Worm (Caenorhabditis elegans) whole organism, midembryonic: Measurements from ENCODE around the gene Y38H6C.8.

Experiments
- tab-1 ChIP-seq: fragments of 200-800 bp; sonication (Bioruptor generic); IDR thresholded peaks from 2 replicates; pipeline ENCODE4 v1.3.6; 2022; ENCODE audit warnings: missing genetic modification characterization, missing compliant biosample characterization
- ztf-23 ChIP-seq: fragments of 200-800 bp; sonication (Bioruptor generic); IDR thresholded peaks from 2 replicates; pipeline ENCODE4 v1.3.6; 2022; ENCODE audit warnings: missing genetic modification reagents, missing genetic modification characterization, missing compliant biosample characterization
- ztf-29 ChIP-seq: fragments of 200-800 bp; sonication (Bioruptor generic); IDR thresholded peaks from 2 replicates; pipeline ENCODE4 v1.3.6; 2022; ENCODE audit warnings: missing genetic modification reagents, missing genetic modification characterization, missing compliant biosample characterization

ce11 chrV:20545742-20546141, 32.0 kb downstream of the Y38H6C.8 start:
- TF ChIP-seq ztf-29 (no peak), tab-1 (GFP tag; lab: Robert Waterston, UW) (no peak), ztf-23 (no peak)
